Worm (Caenorhabditis elegans) whole organism, L1 larva: Measurements from ENCODE around the gene T14B4.1.
A peak's percentile ranks its signal among the peaks of the same experiment; 100 is the strongest.

ENCODE experiments used
- C04F5.9 ChIP-seq: sonication (generic microtip); optimal IDR thresholded peaks from 2 replicates; lab custom pipeline; 2016; ENCODE audit warnings: missing genetic modification characterization, missing compliant biosample characterization
- C16A3.4 ChIP-seq: fragments of 150-350 bp; optimal IDR thresholded peaks from 2 replicates; lab custom pipeline; 2014; ENCODE audit warnings: missing biosample characterization, missing genetic modification characterization
- C34B4.2 ChIP-seq: sonication (generic microtip); optimal IDR thresholded peaks from 2 replicates; lab custom pipeline; 2017; ENCODE audit warnings: mild to moderate bottlenecking, missing genetic modification characterization, missing compliant biosample characterization
- Y116A8C.19 ChIP-seq: sonication (generic microtip); optimal IDR thresholded peaks from 2 replicates; lab custom pipeline; 2016; ENCODE audit warnings: missing compliant biosample characterization, missing genetic modification characterization, borderline replicate concordance
- alr-1 ChIP-seq: fragments of 200-800 bp; sonication (Bioruptor generic); optimal IDR thresholded peaks from 2 replicates; lab custom pipeline; 2018; ENCODE audit warnings: borderline replicate concordance, mild to moderate bottlenecking, missing genetic modification characterization, missing compliant biosample characterization
- aly-2 ChIP-seq: fragments of 150-350 bp; optimal IDR thresholded peaks from 2 replicates; lab custom pipeline; 2014; ENCODE audit warnings: missing biosample characterization, missing genetic modification characterization
- blmp-1 ChIP-seq: fragments of 150-350 bp; optimal IDR thresholded peaks from 2 replicates; lab custom pipeline; 2014; ENCODE audit warnings: missing biosample characterization, missing genetic modification characterization
- efl-1 ChIP-seq, 4 experiments: fragments of 150-350 bp; optimal IDR thresholded peaks in 3 of 4; peaks in 1 of 4; 1 replicate in 1 of 4; 2 replicates in 3 of 4; lab custom pipeline; 2014; ENCODE audit warnings: missing biosample characterization in 2 of 4, missing genetic modification characterization in 2 of 4, missing genetic modification reagents in 2 of 4
- efl-3 ChIP-seq: fragments of 200-800 bp; sonication (Bioruptor generic); optimal IDR thresholded peaks from 2 replicates; lab custom pipeline; 2018; ENCODE audit warnings: mild to moderate bottlenecking, missing genetic modification characterization, missing compliant biosample characterization
- egl-27 ChIP-seq, 2 experiments: fragments of 150-350 bp in 1 of 2; sonication (generic microtip); optimal IDR thresholded peaks; 3 replicates each; lab custom pipeline; 2017 to 2018; ENCODE audit warnings: missing biosample characterization in 2 of 2, missing genetic modification characterization in 2 of 2, missing genetic modification reagents in 2 of 2
- elt-2 ChIP-seq: sonication (generic microtip); optimal IDR thresholded peaks from 2 replicates; lab custom pipeline; 2016; ENCODE audit warnings: missing genetic modification characterization, mild to moderate bottlenecking, inconsistent platforms, missing compliant biosample characterization, missing genetic modification reagents
- elt-3 ChIP-seq, 6 experiments: fragments of 150-350 bp in 1 of 6; sonication (generic microtip); optimal IDR thresholded peaks; 2 replicates each; lab custom pipeline; 2017 to 2018; ENCODE audit warnings: missing biosample characterization in 6 of 6, missing genetic modification characterization in 6 of 6, inconsistent platforms in 1 of 6
- fkh-10 ChIP-seq: sonication (generic microtip); optimal IDR thresholded peaks from 2 replicates; lab custom pipeline; 2017; ENCODE audit warnings: missing biosample characterization, missing genetic modification reagents, missing genetic modification characterization
- fkh-4 ChIP-seq: sonication (generic microtip); optimal IDR thresholded peaks from 2 replicates; lab custom pipeline; 2016; ENCODE audit warnings: missing compliant biosample characterization, missing genetic modification characterization, borderline replicate concordance
- fkh-8 ChIP-seq: sonication (generic microtip); optimal IDR thresholded peaks from 2 replicates; lab custom pipeline; 2016; ENCODE audit warnings: mild to moderate bottlenecking, missing genetic modification characterization, missing compliant biosample characterization
- grh-1 ChIP-seq: fragments of 200-800 bp; sonication (Bioruptor generic); IDR thresholded peaks from 2 replicates; pipeline ENCODE4 v1.3.6; 2022; ENCODE audit warnings: missing genetic modification reagents, missing genetic modification characterization, missing compliant biosample characterization
- hpl-2 ChIP-seq: fragments of 150-350 bp; optimal IDR thresholded peaks from 2 replicates; lab custom pipeline; 2014; ENCODE audit warnings: missing biosample characterization, missing genetic modification reagents, missing genetic modification characterization
- jun-1 ChIP-seq: fragments of 150-350 bp; optimal IDR thresholded peaks from 2 replicates; lab custom pipeline; 2014; ENCODE audit warnings: missing biosample characterization, missing genetic modification reagents, missing genetic modification characterization
- lin-14 ChIP-seq: fragments of 200-800 bp; sonication (Bioruptor generic); optimal IDR thresholded peaks from 2 replicates; lab custom pipeline; 2018; ENCODE audit warnings: mild to moderate bottlenecking, missing genetic modification characterization, moderate library complexity, missing compliant biosample characterization
- lin-35 ChIP-seq, 2 experiments: fragments of 150-350 bp; optimal IDR thresholded peaks; 2 replicates each; lab custom pipeline; 2014; ENCODE audit warnings: missing biosample characterization in 2 of 2, missing genetic modification characterization in 2 of 2, missing genetic modification reagents in 2 of 2
- lsy-2 ChIP-seq, 2 experiments: fragments of 150-350 bp; optimal IDR thresholded peaks; 2 replicates each; lab custom pipeline; 2014; ENCODE audit warnings: missing biosample characterization in 2 of 2, missing genetic modification characterization in 2 of 2
- mab-9 ChIP-seq: fragments of 200-800 bp; sonication (Bioruptor generic); IDR thresholded peaks from 2 replicates; pipeline ENCODE4 v1.3.6; 2022; ENCODE audit warnings: missing genetic modification reagents, missing genetic modification characterization, missing compliant biosample characterization
- mdl-1 ChIP-seq, 2 experiments: fragments of 150-350 bp; optimal IDR thresholded peaks; 2 replicates each; lab custom pipeline; 2014 to 2017; ENCODE audit warnings: missing biosample characterization in 2 of 2, missing genetic modification characterization in 2 of 2, inconsistent platforms in 1 of 2
- nhr-11 ChIP-seq: fragments of 150-350 bp; optimal IDR thresholded peaks from 2 replicates; lab custom pipeline; 2014; ENCODE audit warnings: missing biosample characterization, missing genetic modification characterization
- nhr-20 ChIP-seq: sonication (generic microtip); optimal IDR thresholded peaks from 2 replicates; lab custom pipeline; 2016; ENCODE audit warnings: mild to moderate bottlenecking, missing genetic modification characterization, missing compliant biosample characterization
- nhr-76 ChIP-seq: sonication (generic microtip); optimal IDR thresholded peaks from 2 replicates; lab custom pipeline; 2017; ENCODE audit warnings: missing biosample characterization, missing genetic modification characterization
- nhr-84 ChIP-seq: sonication (generic microtip); optimal IDR thresholded peaks from 2 replicates; lab custom pipeline; 2017; ENCODE audit warnings: missing biosample characterization, missing genetic modification characterization
- nhr-85 ChIP-seq: sonication (generic microtip); peaks from one replicate; lab custom pipeline; 2016; ENCODE audit warnings: missing genetic modification characterization, inconsistent platforms, missing compliant biosample characterization
- nhr-90 ChIP-seq: sonication (generic microtip); optimal IDR thresholded peaks from 2 replicates; lab custom pipeline; 2016; ENCODE audit warnings: mild to moderate bottlenecking, missing genetic modification characterization, missing compliant biosample characterization; ENCODE audit not compliant: poor library complexity
- pqm-1 ChIP-seq: sonication (generic microtip); optimal IDR thresholded peaks from 3 replicates; lab custom pipeline; 2017; ENCODE audit warnings: missing biosample characterization, missing genetic modification characterization
- snpc-4 ChIP-seq: fragments of 150-350 bp; optimal IDR thresholded peaks from 2 replicates; lab custom pipeline; 2014; ENCODE audit warnings: missing biosample characterization, missing genetic modification characterization
- snu-23 ChIP-seq: sonication (generic microtip); optimal IDR thresholded peaks from 2 replicates; lab custom pipeline; 2016; ENCODE audit warnings: missing genetic modification characterization, missing compliant biosample characterization
- sox-4 ChIP-seq: sonication (generic microtip); optimal IDR thresholded peaks from 2 replicates; lab custom pipeline; 2016; ENCODE audit warnings: missing genetic modification characterization, missing compliant biosample characterization
- swsn-7 ChIP-seq: sonication (generic microtip); optimal IDR thresholded peaks from 2 replicates; lab custom pipeline; 2016; ENCODE audit warnings: missing genetic modification characterization, missing compliant biosample characterization
- tbx-2 ChIP-seq: sonication (generic microtip); optimal IDR thresholded peaks from 2 replicates; lab custom pipeline; 2016; ENCODE audit warnings: missing genetic modification characterization, missing compliant biosample characterization
- tlp-1 ChIP-seq: fragments of 150-350 bp; optimal IDR thresholded peaks from 2 replicates; lab custom pipeline; 2014; ENCODE audit warnings: missing biosample characterization, missing genetic modification characterization
- unc-62 ChIP-seq: fragments of 150-350 bp; optimal IDR thresholded peaks from 2 replicates; lab custom pipeline; 2014; ENCODE audit warnings: missing biosample characterization, missing genetic modification reagents, missing genetic modification characterization
- unc-86 ChIP-seq: sonication (generic microtip); optimal IDR thresholded peaks from 2 replicates; lab custom pipeline; 2016; ENCODE audit warnings: missing genetic modification characterization, missing compliant biosample characterization
- unc-98 ChIP-seq: fragments of 200-800 bp; sonication (Bioruptor generic); IDR thresholded peaks from 2 replicates; pipeline ENCODE4 v1.3.6; 2022; ENCODE audit warnings: missing genetic modification characterization, missing compliant biosample characterization
- zag-1 ChIP-seq: fragments of 150-350 bp; optimal IDR thresholded peaks from 2 replicates; lab custom pipeline; 2014; ENCODE audit warnings: missing biosample characterization, missing genetic modification characterization
- zip-4 ChIP-seq: fragments of 200-800 bp; sonication (Bioruptor generic); optimal IDR thresholded peaks from 2 replicates; lab custom pipeline; 2018; ENCODE audit warnings: mild to moderate bottlenecking, missing genetic modification characterization, moderate library complexity, missing compliant biosample characterization
- ztf-11 ChIP-seq, 2 experiments: sonication (generic microtip); optimal IDR thresholded peaks; 2 replicates each; lab custom pipeline; 2016 to 2017; ENCODE audit warnings: missing genetic modification characterization in 2 of 2, missing biosample characterization in 1 of 2, missing compliant biosample characterization in 1 of 2

T14B4.1 gene

DNA sequence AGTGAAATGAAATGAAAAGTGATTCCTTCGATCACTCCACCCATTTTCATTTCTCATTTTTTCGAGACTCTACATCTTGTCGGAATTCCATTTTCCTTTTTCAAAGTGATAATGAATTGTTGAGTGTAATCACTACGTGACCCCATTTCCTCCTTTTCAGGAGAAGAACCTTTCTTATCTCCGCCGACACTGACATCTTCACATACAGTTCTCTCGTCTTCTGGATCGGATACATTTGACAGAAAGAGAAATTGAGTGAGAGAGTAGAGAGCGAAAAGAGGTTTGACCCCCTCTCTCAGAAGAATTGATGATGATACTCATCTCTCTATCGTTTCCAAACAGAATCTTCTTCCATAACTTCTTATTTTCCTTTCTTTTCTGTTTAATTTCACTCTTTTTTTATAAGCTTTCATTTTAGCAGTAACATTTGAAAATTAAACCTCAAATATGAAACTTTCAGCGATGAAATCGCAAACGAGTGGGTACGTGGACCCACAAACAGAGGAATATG lies 22.8 kb upstream of the T14B4.1 start, which contains the start of gene dpy-2:
Gene dpy-2, plus strand, starts transcription at position 461 of the 511 bp plus-strand sequence.
- TF ChIP-seq Y116A8C.19 (no peak), blmp-1 (tag; lab: Kevin White, UChicago) (peak; percentile 99), snpc-4 (tag; lab: Kevin White, UChicago) (no peak), elt-3 (tag; optimal IDR thresholded peaks at IDR 0.05; lab: Kevin White, UChicago) (peak in 1 of 6 experiments; percentile 11), C16A3.4 (tag; lab: Kevin White, UChicago) (no peak), nhr-84 (no peak), lsy-2 (tag; optimal IDR thresholded peaks at IDR 0.05; lab: Kevin White, UChicago) (no peak), nhr-11 (tag; lab: Kevin White, UChicago) (no peak)

- TF ChIP-seq sox-4 (no peak), blmp-1 (tag; lab: Kevin White, UChicago) (peak; percentile 86), C34B4.2 (no peak)
- TF ChIP-seq, all 84 proteins: peak for 1
Observed at ce11 chrII:6715853-6716252, 20.9 kb upstream of the T14B4.1 start.

DNA sequence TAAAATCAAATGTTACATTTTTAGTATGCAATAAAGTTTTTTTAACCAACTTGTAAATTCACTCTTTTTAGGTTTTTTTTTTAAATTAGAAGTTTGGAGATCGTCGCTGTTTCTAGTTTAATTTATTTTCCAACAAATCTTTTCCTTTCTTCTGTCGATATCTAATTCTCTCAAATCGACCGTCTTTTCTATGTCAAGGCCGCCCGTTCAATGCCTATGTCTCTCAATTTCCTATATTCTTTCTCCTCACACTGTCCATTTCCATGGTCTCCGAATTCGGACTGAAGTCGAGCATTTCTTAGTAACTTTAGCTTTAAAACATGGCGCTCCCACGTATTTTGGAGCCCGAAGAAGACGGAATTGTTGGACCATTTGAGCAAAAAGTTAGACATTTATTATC lies 20.1 kb upstream of the T14B4.1 start, which contains the start of the genes T14B4.5 and T14B4.20:
Gene T14B4.5, plus strand, starts transcription at position 226 of the 400 bp plus-strand sequence.
Gene T14B4.20, plus strand, starts transcription at position 264 of the 400 bp plus-strand sequence.
- no peak for TF ChIP-seq lin-35 (GFP tag; optimal IDR thresholded peaks at IDR 0.05; lab: Kevin White, UChicago)
- peak; percentile 80 for TF ChIP-seq blmp-1 (tag; lab: Kevin White, UChicago)

DNA sequence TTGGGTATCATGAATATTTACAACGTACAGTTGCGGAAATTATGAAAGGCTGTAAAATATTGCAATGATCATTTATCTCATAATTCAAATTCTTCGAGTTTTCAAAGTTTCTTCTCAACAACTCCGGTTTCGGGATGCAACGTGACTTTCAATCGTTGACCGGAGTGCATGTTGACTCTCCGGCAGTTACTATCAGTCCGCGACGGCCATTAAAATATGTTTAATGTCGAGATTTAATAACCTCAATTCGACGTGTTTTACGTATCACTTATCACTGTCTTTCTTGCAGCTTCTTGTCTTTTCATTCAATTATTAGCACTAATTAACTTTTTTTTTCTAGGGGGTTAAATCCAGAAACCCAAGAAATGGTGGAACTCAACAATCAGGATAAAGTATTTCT lies 18.5 kb upstream of the T14B4.1 start, which contains the start of gene tsp-10:
Gene tsp-10, plus strand, starts transcription at position 366 of the 400 bp plus-strand sequence.
- no peak for TF ChIP-seq ztf-11 (tag; optimal IDR thresholded peaks at IDR 0.05; lab: Kevin White, UChicago)
- no peak for TF ChIP-seq fkh-4 (tag; lab: Kevin White, UChicago)
- TF ChIP-seq aly-2 (tag; lab: Kevin White, UChicago) = no peak
- TF ChIP-seq nhr-85 (tag; lab: Kevin White, UChicago) = no peak

ce11 chrII:6721581-6721980 lies 15.1 kb upstream of the T14B4.1 start:
- TF ChIP-seq grh-1 = 0 out of 2 replicates have a peak, but pooled peaks have one; percentile 9
- peak; percentile 62 for TF ChIP-seq snu-23 (GFP tag; lab: Kevin White, UChicago)
- TF ChIP-seq elt-2 (tag; lab: Kevin White, UChicago) = no peak
- peak; percentile 3 for TF ChIP-seq nhr-90
- no peak for TF ChIP-seq fkh-10 (GFP tag; lab: Kevin White, UChicago)
- TF ChIP-seq fkh-8 (tag; lab: Kevin White, UChicago) = no peak
- TF ChIP-seq nhr-85 (tag; lab: Kevin White, UChicago) = no peak
- TF ChIP-seq jun-1 (tag; lab: Kevin White, UChicago) = no peak
- peak in 1 of 2 experiments; percentile 31 for TF ChIP-seq efl-1 (optimal IDR thresholded peaks at IDR 0.05; lab: Kevin White, UChicago)
- TF ChIP-seq efl-1 (GFP tag; optimal IDR thresholded peaks at IDR 0.05 in 1 of 2; lab: Kevin White, UChicago) = peak; percentile 17 to 89
- TF ChIP-seq C04F5.9 (tag; lab: Kevin White, UChicago) = no peak
- TF ChIP-seq unc-98 (GFP tag; lab: Robert Waterston, UW) = no peak
- no peak for TF ChIP-seq alr-1 (tag; lab: Kevin White, UChicago)
- peak; percentile 18 to 50 for TF ChIP-seq lsy-2 (tag; optimal IDR thresholded peaks at IDR 0.05; lab: Kevin White, UChicago)
- no peak for TF ChIP-seq unc-86
- no peak for TF ChIP-seq sox-4
- TF ChIP-seq swsn-7 (tag; lab: Kevin White, UChicago) = peak; percentile 32
- TF ChIP-seq elt-3 (tag; optimal IDR thresholded peaks at IDR 0.05; lab: Kevin White, UChicago) = peak in 2 of 6 experiments; percentile 9 to 17
- TF ChIP-seq zag-1 = no peak
- TF ChIP-seq hpl-2 (GFP tag; lab: Kevin White, UChicago) = no peak
- TF ChIP-seq mab-9 (GFP tag; lab: Robert Waterston, UW) = no peak
- no peak for TF ChIP-seq C34B4.2
- no peak for TF ChIP-seq pqm-1 (tag; lab: Kevin White, UChicago)
- TF ChIP-seq zip-4 (GFP tag; lab: Kevin White, UChicago) = no peak
- peak; percentile 85 for TF ChIP-seq nhr-20 (tag; lab: Kevin White, UChicago)
- no peak for TF ChIP-seq unc-62
- TF ChIP-seq fkh-4 (tag; lab: Kevin White, UChicago) = no peak
- TF ChIP-seq tlp-1 (tag; lab: Kevin White, UChicago) = no peak
- peak; percentile 46 for TF ChIP-seq lin-14 (GFP tag; lab: Kevin White, UChicago)
- TF ChIP-seq nhr-76 (tag; lab: Kevin White, UChicago) = no peak
- no peak for TF ChIP-seq mdl-1 (tag; optimal IDR thresholded peaks at IDR 0.05; lab: Kevin White, UChicago)
- TF ChIP-seq egl-27 (tag; optimal IDR thresholded peaks at IDR 0.05; lab: Kevin White, UChicago) = no peak
- TF ChIP-seq C16A3.4 (tag; lab: Kevin White, UChicago) = no peak
- TF ChIP-seq tbx-2 = no peak
- no peak for TF ChIP-seq efl-3 (GFP tag; lab: Kevin White, UChicago)
